Fruit fly (Drosophila melanogaster): ENCODE measurements around the gene CG13994.

Gene CG13994

DNA sequence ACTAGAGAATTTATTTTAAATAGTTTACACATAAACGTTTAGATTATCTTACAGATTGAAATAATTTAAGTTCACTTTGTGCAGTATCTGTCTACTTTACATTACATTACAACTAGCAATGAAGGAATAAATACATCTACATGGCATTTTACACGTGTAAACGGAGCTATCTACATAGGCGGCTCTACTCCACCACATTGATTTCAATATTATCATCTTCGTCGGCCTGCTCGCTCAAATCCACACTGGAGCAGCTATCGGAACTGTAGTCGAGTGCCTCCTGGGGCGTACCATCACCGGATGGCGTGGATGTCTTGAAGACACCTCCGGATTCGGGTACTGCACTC is 49.7 kb upstream of the CG13994 start:
- TF ChIP-seq CG3995 (GFP tag; optimal IDR thresholded peaks at IDR 0.05) = no peak
- TF ChIP-seq CG7745 (tag; optimal IDR thresholded peaks at IDR 0.05) = no peak
- no peak for TF ChIP-seq CG17361 (GFP tag; IDR thresholded peaks at IDR 0.05)
- no peak for TF ChIP-seq CG10543 (GFP tag; optimal IDR thresholded peaks at IDR 0.05)
- peak; percentile 51; the same call in 1 of the 3 replicates for TF ChIP-seq CG6791 (GFP tag; IDR thresholded peaks at IDR 0.05; ENCODE audit: partially characterized antibody)
- no peak for TF ChIP-seq CG30020 (tag; optimal IDR thresholded peaks at IDR 0.05)
- peak; percentile 65 for TF ChIP-seq bbx (GFP tag; IDR thresholded peaks at IDR 0.05; ENCODE audit: partially characterized antibody)
- TF ChIP-seq sd (tag; optimal IDR thresholded peaks at IDR 0.05) = no peak
- no peak for TF ChIP-seq CG13775 (GFP tag; optimal IDR thresholded peaks at IDR 0.05)
- TF ChIP-seq Dfd (GFP tag; optimal IDR thresholded peaks at IDR 0.05) = no peak
- TF ChIP-seq sens (GFP tag) = no peak
- TF ChIP-seq amos (GFP tag; IDR thresholded peaks at IDR 0.05; ENCODE audit: partially characterized antibody) = peak; percentile 64
- no peak for TF ChIP-seq kay (GFP tag; optimal IDR thresholded peaks at IDR 0.05)
- no peak for TF ChIP-seq CG5180 (GFP tag; optimal IDR thresholded peaks at IDR 0.05)
- no peak for TF ChIP-seq schlank (tag; optimal IDR thresholded peaks at IDR 0.05)
- no peak for TF ChIP-seq hth (optimal IDR thresholded peaks at IDR 0.05)
- TF ChIP-seq CG1602 (GFP tag; optimal IDR thresholded peaks at IDR 0.05) = no peak
- no peak for TF ChIP-seq CG12299 (tag; optimal IDR thresholded peaks at IDR 0.05)
- TF ChIP-seq CG12744 (GFP tag; optimal IDR thresholded peaks at IDR 0.05) = no peak
- TF ChIP-seq pzg (GFP tag; optimal IDR thresholded peaks at IDR 0.05) = no peak
- no peak for TF ChIP-seq CG6654 (GFP tag; optimal IDR thresholded peaks at IDR 0.05)
- no peak for TF ChIP-seq C15 (GFP tag; IDR thresholded peaks at IDR 0.05)
- no peak for TF ChIP-seq CG18476 (GFP tag; optimal IDR thresholded peaks at IDR 0.05)
- no peak for TF ChIP-seq Antp (GFP tag; optimal IDR thresholded peaks at IDR 0.05)
- TF ChIP-seq ap (GFP tag; IDR thresholded peaks at IDR 0.05) = no peak
- TF ChIP-seq CTCF (GFP tag; optimal IDR thresholded peaks at IDR 0.05) = peak; percentile 65
- no peak for TF ChIP-seq CG3163 (GFP tag; optimal IDR thresholded peaks at IDR 0.05)
- TF ChIP-seq zfh1 (GFP tag; IDR thresholded peaks at IDR 0.05) = no peak
- TF ChIP-seq CG11696 (GFP tag; IDR thresholded peaks at IDR 0.05) = no peak
- TF ChIP-seq CG34224 (GFP tag; IDR thresholded peaks at IDR 0.05; ENCODE audit: partially characterized antibody) = no peak
- no peak for TF ChIP-seq CG30403 (GFP tag; optimal IDR thresholded peaks at IDR 0.05)
- no peak for TF ChIP-seq Lim3 (GFP tag; IDR thresholded peaks at IDR 0.05)
- TF ChIP-seq lilli (GFP tag; optimal IDR thresholded peaks at IDR 0.05) = no peak
- TF ChIP-seq salm (tag; optimal IDR thresholded peaks at IDR 0.05) = no peak
- TF ChIP-seq Scr (GFP tag; IDR thresholded peaks at IDR 0.05; ENCODE audit: partially characterized antibody) = peak; percentile 37; the same call in 1 of the 2 replicates
- no peak for TF ChIP-seq CG10274 (GFP tag; optimal IDR thresholded peaks at IDR 0.05)
- no peak for TF ChIP-seq bowl (GFP tag; IDR thresholded peaks at IDR 0.05)
- TF ChIP-seq Fer3 (tag; optimal IDR thresholded peaks at IDR 0.05) = no peak
- no peak for TF ChIP-seq sob (GFP tag; IDR thresholded peaks at IDR 0.05)
- TF ChIP-seq Bgb (GFP tag; IDR thresholded peaks at IDR 0.05; ENCODE audit: partially characterized antibody) = peak; percentile 65
- TF ChIP-seq danr (GFP tag; IDR thresholded peaks at IDR 0.05) = no peak
- TF ChIP-seq NC2α (GFP tag; optimal IDR thresholded peaks at IDR 0.05) = no peak
- no peak for TF ChIP-seq D19B (GFP tag; optimal IDR thresholded peaks at IDR 0.05)
- TF ChIP-seq tll (GFP tag; optimal IDR thresholded peaks at IDR 0.05) = no peak
- TF ChIP-seq CG16813 (GFP tag; IDR thresholded peaks at IDR 0.05; ENCODE audit: partially characterized antibody) = peak; percentile 64
- TF ChIP-seq dpn (GFP tag; optimal IDR thresholded peaks at IDR 0.05) = no peak
- TF ChIP-seq vnd (GFP tag; IDR thresholded peaks at IDR 0.05; ENCODE audit: partially characterized antibody) = peak; percentile 33; the same call in 1 of the 3 replicates
- no peak for TF ChIP-seq Sin3A (optimal IDR thresholded peaks at IDR 0.05)
- TF ChIP-seq CG15011 (GFP tag; optimal IDR thresholded peaks at IDR 0.05) = no peak
- TF ChIP-seq Six4 (GFP tag; optimal IDR thresholded peaks at IDR 0.05) = no peak
- TF ChIP-seq gsb (GFP tag; IDR thresholded peaks at IDR 0.05) = no peak
- no peak for TF ChIP-seq CG11560 (tag; IDR thresholded peaks at IDR 0.05)
- TF ChIP-seq Oaz (GFP tag; IDR thresholded peaks at IDR 0.05) = no peak

Data from whole organism, embryonic.